Worm (Caenorhabditis elegans): Measurements from ENCODE around the gene arp-1.

- no peak for TF ChIP-seq cog-1 (tag; optimal IDR thresholded peaks at IDR 0.05)
- TF ChIP-seq flt-1 (GFP tag; IDR thresholded peaks at IDR 0.05): no peak
- no peak for TF ChIP-seq T22C8.4 (GFP tag; IDR thresholded peaks at IDR 0.05)
- TF ChIP-seq ztf-23 (GFP tag; IDR thresholded peaks at IDR 0.05): no peak
Measured at ce11 chrII:15145594-15145993, 25.5 kb downstream of the arp-1 start, which contains the start of gene Y53F4B.27.

All from whole organism, midembryonic.